Worm (Caenorhabditis elegans): ENCODE results near the gene D1054.9.

ce11 chrV:10818498-10818897 is 27.6 kb upstream of the D1054.9 start:
- TF ChIP-seq C34F6.9 (tag; optimal IDR thresholded peaks at IDR 0.05): no peak
- TF ChIP-seq sma-9 (GFP tag; optimal IDR thresholded peaks at IDR 0.05): no peak
- no peak for TF ChIP-seq sma-9 (tag; optimal IDR thresholded peaks at IDR 0.05)
- TF ChIP-seq lin-13 (GFP tag; optimal IDR thresholded peaks at IDR 0.05): no peak
- TF ChIP-seq elt-3 (tag; optimal IDR thresholded peaks at IDR 0.05): no peak
- no peak for TF ChIP-seq fos-1 (tag; optimal IDR thresholded peaks at IDR 0.05)
- no peak for TF ChIP-seq ceh-82 (tag; optimal IDR thresholded peaks at IDR 0.05)
- TF ChIP-seq nhr-25 (tag; optimal IDR thresholded peaks at IDR 0.05): no peak
- TF ChIP-seq alr-1 (tag; optimal IDR thresholded peaks at IDR 0.05): no peak
- no peak for TF ChIP-seq blmp-1 (tag; optimal IDR thresholded peaks at IDR 0.05; ENCODE audit: insufficient read depth)
- no peak for TF ChIP-seq nhr-23 (tag; optimal IDR thresholded peaks at IDR 0.05)
- TF ChIP-seq ztf-11 (tag; optimal IDR thresholded peaks at IDR 0.05): no peak
- TF ChIP-seq snpc-4 (tag; optimal IDR thresholded peaks at IDR 0.05): no peak
- no peak for TF ChIP-seq nhr-12 (tag; optimal IDR thresholded peaks at IDR 0.05)
